Fruit fly (Drosophila melanogaster) whole organism, embryonic: Measurements from ENCODE around the gene Ldh.

ENCODE experiments used
- Atf3 ChIP-seq: fragments of 200-800 bp; sonication (Bioruptor generic); optimal IDR thresholded peaks from 3 replicates; lab custom pipeline; 2016; ENCODE audit warnings: missing biosample characterization, missing genetic modification characterization
- CG10959 ChIP-seq: fragments of 200-800 bp; sonication (Bioruptor generic); IDR thresholded peaks from 2 replicates; pipeline ENCODE4 v1.3.6; 2022; ENCODE audit warnings: missing biosample characterization, missing genetic modification characterization
- CG11696 ChIP-seq: fragments of 200-800 bp; sonication (Bioruptor generic); IDR thresholded peaks from 2 replicates; pipeline ENCODE4 v1.3.6; 2022; ENCODE audit warnings: missing biosample characterization, missing genetic modification characterization
- CG12391 ChIP-seq: fragments of 200-800 bp; sonication (Bioruptor generic); optimal IDR thresholded peaks from 3 replicates; lab custom pipeline; 2018; ENCODE audit warnings: missing biosample characterization, mild to moderate bottlenecking, missing genetic modification characterization, moderate library complexity
- CG15696 ChIP-seq: fragments of 200-800 bp; sonication (Bioruptor generic); optimal IDR thresholded peaks from 2 replicates; lab custom pipeline; 2019; ENCODE audit warnings: missing biosample characterization, mild to moderate bottlenecking, missing genetic modification characterization, moderate library complexity
- CG16779 ChIP-seq: fragments of 200-800 bp; sonication (Bioruptor generic); IDR thresholded peaks from 2 replicates; pipeline ENCODE4 v1.3.6; 2022; ENCODE audit warnings: missing biosample characterization, missing genetic modification characterization
- CG16813 ChIP-seq: fragments of 200-800 bp; sonication (Bioruptor generic); IDR thresholded peaks from 3 replicates; pipeline ENCODE4 v1.3.6; 2022; ENCODE audit warnings: missing biosample characterization, missing genetic modification characterization; ENCODE audit not compliant: partially characterized antibody
- CG17186 ChIP-seq: fragments of 200-800 bp; sonication (Bioruptor generic); optimal IDR thresholded peaks from 3 replicates; lab custom pipeline; 2017; ENCODE audit warnings: missing biosample characterization, missing genetic modification reagents, missing genetic modification characterization
- CG1832 ChIP-seq: fragments of 200-800 bp; sonication (Bioruptor generic); optimal IDR thresholded peaks from 2 replicates; lab custom pipeline; 2017; ENCODE audit warnings: missing biosample characterization, mild to moderate bottlenecking, missing genetic modification characterization, inconsistent platforms
- CG2116 ChIP-seq: fragments of 200-800 bp; sonication (Bioruptor generic); optimal IDR thresholded peaks from 3 replicates; lab custom pipeline; 2018; ENCODE audit warnings: missing biosample characterization, mild to moderate bottlenecking, missing genetic modification characterization
- CG2199 ChIP-seq: fragments of 200-800 bp; sonication (Bioruptor generic); IDR thresholded peaks from 3 replicates; pipeline ENCODE4 v1.3.6; 2022; ENCODE audit warnings: missing biosample characterization, missing genetic modification characterization
- CG2678 ChIP-seq: fragments of 200-800 bp; sonication (Bioruptor generic); optimal IDR thresholded peaks from 3 replicates; lab custom pipeline; 2019; ENCODE audit warnings: missing biosample characterization, mild to moderate bottlenecking, missing genetic modification characterization, moderate library complexity
- CG2875 ChIP-seq: fragments of 200-800 bp; sonication (Bioruptor generic); optimal IDR thresholded peaks from 2 replicates; lab custom pipeline; 2017; ENCODE audit warnings: missing biosample characterization, mild to moderate bottlenecking, missing genetic modification characterization, missing genetic modification reagents
- CG2889 ChIP-seq: fragments of 200-800 bp; sonication (Bioruptor generic); IDR thresholded peaks from 3 replicates; pipeline ENCODE4 v1.3.6; 2022; ENCODE audit warnings: missing biosample characterization, missing genetic modification characterization
- CG5953 ChIP-seq: fragments of 200-800 bp; sonication (Bioruptor generic); IDR thresholded peaks from 2 replicates; pipeline ENCODE4 v1.3.6; 2022; ENCODE audit warnings: missing biosample characterization, missing genetic modification characterization
- CG6175 ChIP-seq: fragments of 200-800 bp; sonication (Bioruptor generic); IDR thresholded peaks from 3 replicates; pipeline ENCODE4 v1.3.6; 2022; ENCODE audit warnings: missing biosample characterization, missing genetic modification characterization
- CG6765 ChIP-seq: fragments of 200-800 bp; sonication (Bioruptor generic); optimal IDR thresholded peaks from 3 replicates; lab custom pipeline; 2017; ENCODE audit warnings: missing biosample characterization, mild to moderate bottlenecking, missing genetic modification characterization
- CG8359 ChIP-seq: fragments of 200-800 bp; sonication (Bioruptor generic); optimal IDR thresholded peaks from 2 replicates; lab custom pipeline; 2017; ENCODE audit warnings: missing biosample characterization, mild to moderate bottlenecking, missing genetic modification characterization, borderline replicate concordance
- CG8765 ChIP-seq: fragments of 200-800 bp; sonication (Bioruptor generic); IDR thresholded peaks from 2 replicates; pipeline ENCODE4 v1.3.6; 2022; ENCODE audit warnings: missing biosample characterization, missing genetic modification characterization
- ERR ChIP-seq: fragments of 200-800 bp; sonication (Bioruptor generic); optimal IDR thresholded peaks from 2 replicates; lab custom pipeline; 2016; ENCODE audit warnings: missing biosample characterization, missing genetic modification characterization
- GATAe ChIP-seq: fragments of 200-800 bp; sonication (Bioruptor generic); conservative IDR thresholded peaks from 2 replicates; pipeline ENCODE4 v1.3.6; 2022; ENCODE audit warnings: missing biosample characterization, missing genetic modification characterization
- HLH54F ChIP-seq: fragments of 200-800 bp; sonication (Bioruptor generic); optimal IDR thresholded peaks from 3 replicates; lab custom pipeline; 2016; ENCODE audit warnings: missing biosample characterization, missing genetic modification characterization
- HLHmδ ChIP-seq: fragments of 200-800 bp; sonication (Bioruptor generic); optimal IDR thresholded peaks from 2 replicates; lab custom pipeline; 2018; ENCODE audit warnings: missing biosample characterization, mild to moderate bottlenecking, missing genetic modification characterization, moderate library complexity
- Hr3 ChIP-seq: fragments of 200-800 bp; sonication (Bioruptor generic); optimal IDR thresholded peaks from 3 replicates; lab custom pipeline; 2016; ENCODE audit warnings: missing biosample characterization, missing genetic modification characterization
- MBD-R2 ChIP-seq: fragments of 200-800 bp; sonication (Bioruptor generic); IDR thresholded peaks from 2 replicates; pipeline ENCODE4 v1.3.6; 2022; ENCODE audit warnings: missing biosample characterization, missing genetic modification characterization
- Myb ChIP-seq: fragments of 200-800 bp; sonication (Bioruptor generic); optimal IDR thresholded peaks from 2 replicates; lab custom pipeline; 2016; ENCODE audit warnings: missing biosample characterization, missing genetic modification characterization
- Optix ChIP-seq: fragments of 200-800 bp; sonication (Bioruptor generic); IDR thresholded peaks from 3 replicates; pipeline ENCODE4 v1.3.6; 2022; ENCODE audit warnings: missing biosample characterization, missing genetic modification characterization
- Pdp1 ChIP-seq, 2 experiments: fragments of 200-800 bp; sonication (Bioruptor generic); optimal IDR thresholded peaks; 3 replicates each; lab custom pipeline; 2016; ENCODE audit warnings: missing biosample characterization in 2 of 2, missing genetic modification characterization in 2 of 2, mild to moderate bottlenecking in 1 of 2, moderate library complexity in 1 of 2
- Sox100B ChIP-seq: fragments of 200-800 bp; sonication (Bioruptor generic); optimal IDR thresholded peaks from 3 replicates; lab custom pipeline; 2018; ENCODE audit warnings: missing biosample characterization, mild to moderate bottlenecking, missing genetic modification characterization
- Ssrp ChIP-seq: fragments of 200-800 bp; sonication (Bioruptor generic); optimal IDR thresholded peaks from 2 replicates; lab custom pipeline; 2018; ENCODE audit warnings: missing biosample characterization, mild to moderate bottlenecking, missing genetic modification characterization, moderate library complexity
- Tbp ChIP-seq: fragments of >200 bp; optimal IDR thresholded peaks from 2 replicates; lab custom pipeline; 2018; ENCODE audit warnings: missing biosample characterization, missing genetic modification characterization
- caup ChIP-seq: fragments of 200-800 bp; sonication (Bioruptor generic); optimal IDR thresholded peaks from 3 replicates; lab custom pipeline; 2017; ENCODE audit warnings: missing biosample characterization, mild to moderate bottlenecking, missing genetic modification characterization, moderate library complexity; ENCODE audit not compliant: severe bottlenecking
- crp ChIP-seq, 2 experiments: fragments of 200-800 bp; sonication (Bioruptor generic); optimal IDR thresholded peaks; 2 replicates in 1 of 2; 3 replicates in 1 of 2; lab custom pipeline; 2017; ENCODE audit warnings: missing biosample characterization in 2 of 2, missing genetic modification characterization in 2 of 2, mild to moderate bottlenecking in 1 of 2, moderate library complexity in 1 of 2
- da ChIP-seq: fragments of 200-800 bp; sonication (Bioruptor generic); optimal IDR thresholded peaks from 2 replicates; lab custom pipeline; 2016; ENCODE audit warnings: missing biosample characterization, missing genetic modification characterization
- dpn ChIP-seq, 2 experiments: fragments of 200-800 bp; sonication (Bioruptor generic); optimal IDR thresholded peaks; 3 replicates each; lab custom pipeline; 2016; ENCODE audit warnings: missing biosample characterization in 2 of 2, missing genetic modification characterization in 2 of 2
- exex ChIP-seq: fragments of 200-800 bp; sonication (Bioruptor generic); optimal IDR thresholded peaks from 4 replicates; lab custom pipeline; 2018; ENCODE audit warnings: missing biosample characterization, mild to moderate bottlenecking, missing genetic modification characterization, moderate library complexity
- fu2 ChIP-seq: fragments of 200-800 bp; sonication (Bioruptor generic); optimal IDR thresholded peaks from 2 replicates; lab custom pipeline; 2016; ENCODE audit warnings: missing biosample characterization, missing genetic modification characterization
- gcm ChIP-seq: fragments of 200-800 bp; sonication (Bioruptor generic); optimal IDR thresholded peaks from 2 replicates; lab custom pipeline; 2019; ENCODE audit warnings: missing biosample characterization, mild to moderate bottlenecking, missing genetic modification characterization, moderate library complexity
- h ChIP-seq: fragments of >200 bp; optimal IDR thresholded peaks from 2 replicates; lab custom pipeline; 2017
- lbe ChIP-seq: fragments of 200-800 bp; sonication (Bioruptor generic); optimal IDR thresholded peaks from 2 replicates; lab custom pipeline; 2016; ENCODE audit warnings: missing biosample characterization, mild to moderate bottlenecking, missing genetic modification characterization
- lilli ChIP-seq: fragments of 200-800 bp; sonication (Bioruptor generic); optimal IDR thresholded peaks from 3 replicates; lab custom pipeline; 2016; ENCODE audit warnings: missing biosample characterization, missing genetic modification characterization
- nmo ChIP-seq: fragments of 200-800 bp; sonication (Bioruptor generic); optimal IDR thresholded peaks from 2 replicates; lab custom pipeline; 2018; ENCODE audit warnings: missing biosample characterization, mild to moderate bottlenecking, missing genetic modification characterization, moderate library complexity
- otp ChIP-seq: fragments of 200-800 bp; sonication (Bioruptor generic); IDR thresholded peaks from 3 replicates; pipeline ENCODE4, ENCODE4 v1.3.6; 2022; ENCODE audit warnings: missing biosample characterization, missing genetic modification characterization
- pho ChIP-seq: fragments of 200-800 bp; sonication (Bioruptor generic); optimal IDR thresholded peaks from 2 replicates; lab custom pipeline; 2016; ENCODE audit warnings: missing biosample characterization, missing genetic modification characterization
- pzg ChIP-seq: fragments of 200-800 bp; sonication (Bioruptor generic); optimal IDR thresholded peaks from 3 replicates; lab custom pipeline; 2018; ENCODE audit warnings: missing biosample characterization, mild to moderate bottlenecking, missing genetic modification characterization, moderate library complexity
- sd ChIP-seq: fragments of 200-800 bp; sonication (Bioruptor generic); optimal IDR thresholded peaks from 3 replicates; lab custom pipeline; 2018; ENCODE audit warnings: missing biosample characterization, mild to moderate bottlenecking, missing genetic modification characterization, moderate library complexity
- vfl ChIP-seq: fragments of 200-800 bp; sonication (Bioruptor generic); optimal IDR thresholded peaks from 2 replicates; lab custom pipeline; 2016; ENCODE audit warnings: missing biosample characterization, missing genetic modification characterization
- zfh2 ChIP-seq: fragments of 200-800 bp; sonication (Bioruptor generic); optimal IDR thresholded peaks from 2 replicates; lab custom pipeline; 2016; ENCODE audit warnings: missing biosample characterization, missing genetic modification characterization

Ldh gene

DNA sequence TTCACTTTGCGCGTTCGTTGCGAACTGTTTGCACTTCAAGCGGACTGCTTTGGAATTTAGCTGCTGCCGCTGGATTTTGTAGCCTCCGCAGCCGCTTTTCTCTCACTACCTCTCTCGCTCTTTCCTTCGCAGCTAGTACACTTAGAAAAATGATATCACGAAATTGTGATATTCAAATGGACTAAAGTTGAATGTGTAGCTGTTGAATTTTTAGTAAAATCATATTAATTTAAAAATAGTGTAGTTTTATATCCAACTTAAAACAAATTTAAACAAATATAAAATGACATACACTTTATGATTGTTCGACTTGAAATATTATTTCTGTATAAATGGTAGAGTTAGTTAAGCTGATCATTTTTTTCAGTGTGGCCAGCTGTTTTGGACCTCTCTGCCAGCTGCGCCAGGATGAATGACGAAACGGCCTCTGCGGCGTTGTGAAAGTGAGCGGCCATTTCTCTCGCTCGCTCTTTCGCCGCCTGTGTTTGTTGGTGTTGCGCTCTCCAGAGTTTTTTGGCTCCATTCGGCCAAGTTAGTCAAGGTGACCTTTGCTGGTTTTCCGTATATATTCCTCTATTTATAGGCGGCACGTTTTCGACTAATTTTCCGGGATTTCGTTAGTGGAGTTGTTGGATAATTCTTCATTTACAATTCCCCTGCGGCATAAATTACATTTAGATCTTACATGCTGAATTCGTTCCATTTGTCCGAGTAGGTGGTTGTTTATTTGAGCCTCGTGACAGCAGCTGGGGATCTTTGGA lies at the start of gene Ldh (continued):
- TF ChIP-seq sd (peak; percentile 88), CG16813 (GFP tag; lab: Robert Waterston, UW) (no peak), zfh2 (GFP tag; lab: Kevin White, UChicago) (peak; percentile 73), CG8359 (GFP tag; lab: Kevin White, UChicago) (peak; percentile 87), caup (GFP tag; lab: Kevin White, UChicago) (peak; percentile 94), CG2678 (tag; lab: Kevin White, UChicago) (peak; percentile 98), CG11696 (GFP tag; lab: Robert Waterston, UW) (peak; percentile 80), da (peak; percentile 43), nmo (GFP tag; lab: Kevin White, UChicago) (peak; percentile 98), Optix (GFP tag; lab: Robert Waterston, UW) (peak; percentile 45; the same call in 1 of the 3 replicates), CG15696 (tag; lab: Kevin White, UChicago) (peak; percentile 98), otp (peak; percentile 83), Ssrp (peak; percentile 97), Tbp (no peak), lbe (GFP tag; lab: Kevin White, UChicago) (peak; percentile 93), Sox100B (peak; percentile 97), ERR (GFP tag; lab: Kevin White, UChicago) (peak; percentile 96), Atf3 (GFP tag; lab: Kevin White, UChicago) (peak; percentile 74), CG6765 (peak; percentile 87), crp (GFP tag; optimal IDR thresholded peaks at IDR 0.05; lab: Kevin White, UChicago) (peak; percentile 15 to 85), fu2 (GFP tag; lab: Kevin White, UChicago) (peak; percentile 67), Hr3 (GFP tag; lab: Kevin White, UChicago) (peak; percentile 92), pho (GFP tag; lab: Kevin White, UChicago) (peak; percentile 75), CG2199 (GFP tag; lab: Robert Waterston, UW) (peak; percentile 72; the same call in 1 of the 3 replicates), HLH54F (GFP tag; lab: Kevin White, UChicago) (peak; percentile 86), MBD-R2 (GFP tag; lab: Robert Waterston, UW) (peak; percentile 56; the same call in 1 of the 2 replicates), h (lab: Kevin White, UChicago) (no peak), CG16779 (GFP tag; lab: Robert Waterston, UW) (0 out of 2 replicates have a peak, but pooled peaks have one; percentile 10), pzg (GFP tag; lab: Kevin White, UChicago) (no peak), CG1832 (GFP tag; lab: Kevin White, UChicago) (peak; percentile 50), CG12391 (tag; lab: Kevin White, UChicago) (peak; percentile 99), Myb (GFP tag; lab: Kevin White, UChicago) (peak; percentile 34), dpn (GFP tag; optimal IDR thresholded peaks at IDR 0.05; lab: Kevin White, UChicago) (peak; percentile 87 to 95), CG5953 (GFP tag; lab: Robert Waterston, UW) (peak; percentile 76), CG6175 (GFP tag; lab: Robert Waterston, UW) (peak; percentile 55; the same call in 1 of the 3 replicates), HLHmδ (no peak), CG2116 (GFP tag; lab: Kevin White, UChicago) (peak; percentile 81), CG8765 (peak; percentile 85), CG2875 (GFP tag; lab: Kevin White, UChicago) (peak; percentile 95), gcm (GFP tag; lab: Kevin White, UChicago) (peak; percentile 97), GATAe (GFP tag; lab: Robert Waterston, UW) (0 out of 2 replicates have a peak, but pooled peaks have one; percentile 27), CG2889 (GFP tag; lab: Robert Waterston, UW) (peak; percentile 68; the same call in 2 of the 3 replicates), CG17186 (GFP tag; lab: Kevin White, UChicago) (peak; percentile 61), exex (tag; lab: Kevin White, UChicago) (peak; percentile 72), Pdp1 (GFP tag; optimal IDR thresholded peaks at IDR 0.05; lab: Kevin White, UChicago) (peak; percentile 81), vfl (GFP tag; lab: Kevin White, UChicago) (peak; percentile 74), lilli (GFP tag; lab: Kevin White, UChicago) (peak; percentile 93), CG10959 (GFP tag; lab: Robert Waterston, UW) (peak; percentile 87)
